Fruit fly (Drosophila melanogaster) whole organism, embryonic: ENCODE data around the gene BomT3.

Experiments
- Abd-B ChIP-seq: fragments of 200-800 bp; sonication (Bioruptor generic); optimal IDR thresholded peaks from 2 replicates; lab custom pipeline; 2018; ENCODE audit warnings: missing biosample characterization, mild to moderate bottlenecking, missing genetic modification characterization, moderate library complexity
- Ada2b ChIP-seq: fragments of 200-800 bp; sonication (Bioruptor generic); IDR thresholded peaks from 2 replicates; pipeline ENCODE4 v1.3.6; 2022; ENCODE audit warnings: missing biosample characterization, missing genetic modification characterization
- C15 ChIP-seq: fragments of 200-800 bp; sonication (Bioruptor generic); IDR thresholded peaks from 3 replicates; pipeline ENCODE4 v1.3.6; 2022; ENCODE audit warnings: missing biosample characterization, missing genetic modification characterization
- CG10267 ChIP-seq: fragments of 200-800 bp; sonication (Bioruptor generic); optimal IDR thresholded peaks from 2 replicates; lab custom pipeline; 2018; ENCODE audit warnings: missing biosample characterization, mild to moderate bottlenecking, missing genetic modification characterization, moderate library complexity
- CG10565 ChIP-seq: fragments of 200-800 bp; sonication (Bioruptor generic); optimal IDR thresholded peaks from 3 replicates; lab custom pipeline; 2016; ENCODE audit warnings: missing biosample characterization, mild to moderate bottlenecking, missing genetic modification characterization
- CG11560 ChIP-seq: fragments of 200-800 bp; sonication (Bioruptor generic); IDR thresholded peaks from 3 replicates; pipeline ENCODE4 v1.3.6; 2022; ENCODE audit warnings: missing biosample characterization, missing genetic modification characterization
- CG14014 ChIP-seq: fragments of 200-800 bp; sonication (Bioruptor generic); IDR thresholded peaks from 2 replicates; pipeline ENCODE4 v1.3.6; 2022; ENCODE audit warnings: missing biosample characterization, missing genetic modification characterization
- CG14667 ChIP-seq: fragments of 200-800 bp; sonication (Bioruptor generic); IDR thresholded peaks from 2 replicates; pipeline ENCODE4 v1.3.6; 2022; ENCODE audit warnings: missing biosample characterization, missing genetic modification characterization
- CG14860 ChIP-seq: fragments of 200-800 bp; sonication (Bioruptor generic); IDR thresholded peaks from 3 replicates; pipeline ENCODE4 v1.3.6; 2022; ENCODE audit warnings: missing biosample characterization, missing genetic modification characterization; ENCODE audit not compliant: partially characterized antibody
- CG14965 ChIP-seq: fragments of 200-800 bp; sonication (Bioruptor generic); optimal IDR thresholded peaks from 2 replicates; lab custom pipeline; 2016; ENCODE audit warnings: missing biosample characterization, missing genetic modification characterization, borderline replicate concordance
- CG15269 ChIP-seq: fragments of 200-800 bp; sonication (Bioruptor generic); optimal IDR thresholded peaks from 2 replicates; lab custom pipeline; 2018; ENCODE audit warnings: missing biosample characterization, mild to moderate bottlenecking, missing genetic modification characterization, moderate library complexity
- CG15514 ChIP-seq: fragments of 200-800 bp; sonication (Bioruptor generic); optimal IDR thresholded peaks from 3 replicates; lab custom pipeline; 2017; ENCODE audit warnings: missing biosample characterization, missing genetic modification characterization, mild to moderate bottlenecking, moderate library complexity, missing genetic modification reagents
- CG1602 ChIP-seq: fragments of 200-800 bp; sonication (Bioruptor generic); optimal IDR thresholded peaks from 3 replicates; lab custom pipeline; 2016; ENCODE audit warnings: missing biosample characterization, missing genetic modification characterization
- CG17359 ChIP-seq: fragments of 200-800 bp; sonication (Bioruptor generic); optimal IDR thresholded peaks from 3 replicates; lab custom pipeline; 2018; ENCODE audit warnings: missing biosample characterization, mild to moderate bottlenecking, missing genetic modification characterization, moderate library complexity
- CG17361 ChIP-seq: fragments of 200-800 bp; sonication (Bioruptor generic); IDR thresholded peaks from 3 replicates; pipeline ENCODE4 v1.3.6; 2022; ENCODE audit warnings: missing biosample characterization, missing genetic modification characterization
- CG17829 ChIP-seq: fragments of 200-800 bp; optimal IDR thresholded peaks from 2 replicates; lab custom pipeline; 2019; ENCODE audit warnings: missing biosample characterization, mild to moderate bottlenecking, missing genetic modification characterization, moderate library complexity
- CG2116 ChIP-seq: fragments of 200-800 bp; sonication (Bioruptor generic); optimal IDR thresholded peaks from 3 replicates; lab custom pipeline; 2018; ENCODE audit warnings: missing biosample characterization, mild to moderate bottlenecking, missing genetic modification characterization
- CG2129 ChIP-seq: fragments of 200-800 bp; sonication (Bioruptor generic); IDR thresholded peaks from 2 replicates; pipeline ENCODE4 v1.3.6; 2022; ENCODE audit warnings: missing biosample characterization, missing genetic modification characterization; ENCODE audit not compliant: partially characterized antibody
- CG30431 ChIP-seq: fragments of 200-800 bp; sonication (Bioruptor generic); optimal IDR thresholded peaks from 2 replicates; lab custom pipeline; 2017; ENCODE audit warnings: missing biosample characterization, missing genetic modification characterization
- CG31224 ChIP-seq: fragments of 200-800 bp; sonication (Bioruptor generic); IDR thresholded peaks from 2 replicates; pipeline ENCODE4 v1.3.6; 2022; ENCODE audit warnings: missing biosample characterization, missing genetic modification characterization
- CG4854 ChIP-seq: fragments of 200-800 bp; sonication (Bioruptor generic); optimal IDR thresholded peaks from 2 replicates; lab custom pipeline; 2016; ENCODE audit warnings: missing biosample characterization, missing genetic modification characterization, inconsistent platforms
- CG7271 ChIP-seq: fragments of 200-800 bp; sonication (Bioruptor generic); optimal IDR thresholded peaks from 2 replicates; lab custom pipeline; 2018; ENCODE audit warnings: missing biosample characterization, mild to moderate bottlenecking, missing genetic modification characterization, moderate library complexity
- CG7839 ChIP-seq: fragments of 200-800 bp; sonication (Bioruptor generic); optimal IDR thresholded peaks from 3 replicates; lab custom pipeline; 2018; ENCODE audit warnings: missing biosample characterization, mild to moderate bottlenecking, missing genetic modification characterization, moderate library complexity
- CG8089 ChIP-seq: fragments of 200-800 bp; sonication (Bioruptor generic); optimal IDR thresholded peaks from 3 replicates; lab custom pipeline; 2016; ENCODE audit warnings: missing biosample characterization, missing genetic modification characterization
- CG9876 ChIP-seq: fragments of 200-800 bp; sonication (Bioruptor generic); optimal IDR thresholded peaks from 2 replicates; lab custom pipeline; 2016; ENCODE audit warnings: missing biosample characterization, missing genetic modification characterization
- CoRest ChIP-seq: fragments of 200-800 bp; sonication (Bioruptor generic); optimal IDR thresholded peaks from 3 replicates; lab custom pipeline; 2018; ENCODE audit warnings: missing biosample characterization, mild to moderate bottlenecking, missing genetic modification characterization, moderate library complexity
- Eip74EF ChIP-seq, 2 experiments: fragments of 200-800 bp in 1 of 2; fragments of >200 bp in 1 of 2; sonication (Bioruptor generic) in 1 of 2; optimal IDR thresholded peaks; 2 replicates each; lab custom pipeline; 2017 to 2019; ENCODE audit warnings: missing biosample characterization in 2 of 2, missing genetic modification characterization in 2 of 2, mild to moderate bottlenecking in 1 of 2, moderate library complexity in 1 of 2
- Ets65A ChIP-seq: fragments of 200-800 bp; sonication (Bioruptor generic); peaks from one replicate; lab custom pipeline; 2016; ENCODE audit warnings: missing biosample characterization, missing genetic modification characterization
- Ets97D ChIP-seq: fragments of 200-800 bp; sonication (Bioruptor generic); optimal IDR thresholded peaks from 3 replicates; lab custom pipeline; 2016; ENCODE audit warnings: missing biosample characterization, missing genetic modification characterization
- Hsf ChIP-seq: fragments of 200-800 bp; sonication (Bioruptor generic); optimal IDR thresholded peaks from 3 replicates; lab custom pipeline; 2016; ENCODE audit warnings: missing biosample characterization, missing genetic modification characterization
- NC2β ChIP-seq: fragments of 200-800 bp; sonication (Bioruptor generic); optimal IDR thresholded peaks from 2 replicates; lab custom pipeline; 2016; ENCODE audit warnings: missing biosample characterization, missing genetic modification characterization
- NfI ChIP-seq: fragments of 200-800 bp; sonication (Bioruptor generic); optimal IDR thresholded peaks from 3 replicates; lab custom pipeline; 2018; ENCODE audit warnings: missing biosample characterization, mild to moderate bottlenecking, missing genetic modification characterization, moderate library complexity
- Opbp ChIP-seq: fragments of 200-800 bp; sonication (Bioruptor generic); IDR thresholded peaks from 3 replicates; pipeline ENCODE4 v1.3.6; 2022; ENCODE audit warnings: missing biosample characterization, missing genetic modification characterization; ENCODE audit not compliant: partially characterized antibody
- Ravus ChIP-seq: fragments of 200-800 bp; sonication (Bioruptor generic); IDR thresholded peaks from 2 replicates; pipeline ENCODE4 v1.3.6; 2022; ENCODE audit warnings: missing biosample characterization, missing genetic modification characterization
- Sin3A ChIP-seq: fragments of >200 bp; optimal IDR thresholded peaks from 2 replicates; lab custom pipeline; 2018
- crol ChIP-seq: fragments of 200-800 bp; sonication (Bioruptor generic); IDR thresholded peaks from 2 replicates; pipeline ENCODE4 v1.3.6; 2022; ENCODE audit warnings: missing biosample characterization, missing genetic modification characterization
- danr ChIP-seq: fragments of 200-800 bp; sonication (Bioruptor generic); IDR thresholded peaks from 2 replicates; pipeline ENCODE4 v1.3.6; 2022; ENCODE audit warnings: missing biosample characterization, missing genetic modification characterization
- fru ChIP-seq: fragments of >200 bp; optimal IDR thresholded peaks from 2 replicates; lab custom pipeline; 2017
- gem ChIP-seq: fragments of 200-800 bp; sonication (Bioruptor generic); optimal IDR thresholded peaks from 2 replicates; lab custom pipeline; 2019; ENCODE audit warnings: missing biosample characterization, mild to moderate bottlenecking, missing genetic modification characterization, moderate library complexity
- ham ChIP-seq: fragments of 200-800 bp; sonication (Bioruptor generic); IDR thresholded peaks from 2 replicates; pipeline ENCODE4 v1.3.6; 2022; ENCODE audit warnings: missing biosample characterization, missing genetic modification characterization
- ind ChIP-seq: fragments of 200-800 bp; sonication (Bioruptor generic); optimal IDR thresholded peaks from 3 replicates; lab custom pipeline; 2016; ENCODE audit warnings: missing biosample characterization, missing genetic modification characterization
- inv ChIP-seq: fragments of 200-800 bp; sonication (Bioruptor generic); IDR thresholded peaks from 2 replicates; pipeline ENCODE4 v1.3.6; 2022; ENCODE audit warnings: missing biosample characterization, missing genetic modification characterization; ENCODE audit not compliant: partially characterized antibody
- jing ChIP-seq: fragments of 200-800 bp; sonication (Bioruptor generic); optimal IDR thresholded peaks from 2 replicates; lab custom pipeline; 2018; ENCODE audit warnings: missing biosample characterization, mild to moderate bottlenecking, missing genetic modification characterization
- lab ChIP-seq: fragments of 200-800 bp; sonication (Bioruptor generic); optimal IDR thresholded peaks from 3 replicates; lab custom pipeline; 2017; ENCODE audit warnings: missing biosample characterization, missing genetic modification characterization, mild to moderate bottlenecking, moderate library complexity, missing genetic modification reagents
- lilli ChIP-seq: fragments of 200-800 bp; sonication (Bioruptor generic); optimal IDR thresholded peaks from 3 replicates; lab custom pipeline; 2016; ENCODE audit warnings: missing biosample characterization, missing genetic modification characterization
- nerfin-1 ChIP-seq: fragments of 200-800 bp; sonication (Bioruptor generic); optimal IDR thresholded peaks from 3 replicates; lab custom pipeline; 2019; ENCODE audit warnings: missing biosample characterization, mild to moderate bottlenecking, missing genetic modification characterization, moderate library complexity
- otp ChIP-seq: fragments of 200-800 bp; sonication (Bioruptor generic); IDR thresholded peaks from 3 replicates; pipeline ENCODE4, ENCODE4 v1.3.6; 2022; ENCODE audit warnings: missing biosample characterization, missing genetic modification characterization
- pum ChIP-seq: fragments of 200-800 bp; sonication (Bioruptor generic); optimal IDR thresholded peaks from 2 replicates; lab custom pipeline; 2016; ENCODE audit warnings: missing biosample characterization, missing genetic modification characterization
- tin ChIP-seq: fragments of 200-800 bp; sonication (Bioruptor generic); optimal IDR thresholded peaks from 3 replicates; lab custom pipeline; 2016; ENCODE audit warnings: missing biosample characterization, missing genetic modification characterization
- tx ChIP-seq: fragments of 200-800 bp; sonication (Bioruptor generic); optimal IDR thresholded peaks from 2 replicates; lab custom pipeline; 2016; ENCODE audit warnings: missing biosample characterization, missing genetic modification characterization

BomT3 gene

dm6 chr3R:22133337-22134014, 47.3 kb upstream of the BomT3 start, which contains the start of gene SKIP (continued):
- TF ChIP-seq CG7271 (tag; lab: Kevin White, UChicago) (no peak), CG14860 (GFP tag; lab: Robert Waterston, UW) (peak; percentile 32; the same call in 1 of the 3 replicates), ind (GFP tag; lab: Kevin White, UChicago) (no peak), NfI (GFP tag; lab: Kevin White, UChicago) (no peak), tx (GFP tag; lab: Kevin White, UChicago) (no peak), jing (GFP tag; lab: Kevin White, UChicago) (no peak), CG10565 (GFP tag; lab: Kevin White, UChicago) (no peak), gem (no peak), inv (GFP tag; lab: Robert Waterston, UW) (peak; percentile 27; the same call in 1 of the 2 replicates), Ada2b (GFP tag; lab: Robert Waterston, UW) (no peak), CG17359 (tag; lab: Kevin White, UChicago) (peak; percentile 30), CG15269 (tag; lab: Kevin White, UChicago) (peak; percentile 26), CG14014 (GFP tag; lab: Robert Waterston, UW) (peak; percentile 37; the same call in 1 of the 2 replicates), nerfin-1 (no peak), CG31224 (no peak), CG17361 (peak; percentile 24; the same call in 1 of the 3 replicates), crol (GFP tag; lab: Robert Waterston, UW) (no peak), Opbp (GFP tag; lab: Robert Waterston, UW) (peak; percentile 65; the same call in 2 of the 3 replicates), lilli (GFP tag; lab: Kevin White, UChicago) (peak; percentile 7), CG9876 (no peak), CoRest (tag; lab: Kevin White, UChicago) (no peak), CG4854 (GFP tag; lab: Kevin White, UChicago) (peak; percentile 25), CG17829 (tag; lab: Kevin White, UChicago) (peak; percentile 52), CG14667 (no peak), Ravus (GFP tag; lab: Robert Waterston, UW) (no peak), Eip74EF (GFP tag; optimal IDR thresholded peaks at IDR 0.05; lab: Kevin White, UChicago) (peak in 1 of 2 experiments; percentile 2), Ets97D (GFP tag; lab: Kevin White, UChicago) (peak; percentile 83), CG2129 (GFP tag; lab: Robert Waterston, UW) (no peak), CG8089 (GFP tag; lab: Kevin White, UChicago) (peak; percentile 15), CG30431 (GFP tag; lab: Kevin White, UChicago) (no peak), NC2β (peak; percentile 53), CG7839 (tag; lab: Kevin White, UChicago) (peak; percentile 9), CG11560 (tag; lab: Robert Waterston, UW) (no peak), Hsf (GFP tag; lab: Kevin White, UChicago) (no peak), otp (GFP tag; lab: Robert Waterston, UW) (peak; percentile 67; the same call in 2 of the 3 replicates), fru (lab: Kevin White, UChicago) (no peak), CG15514 (peak; percentile 27), pum (GFP tag; lab: Kevin White, UChicago) (no peak), CG14965 (GFP tag; lab: Kevin White, UChicago) (no peak), CG1602 (GFP tag; lab: Kevin White, UChicago) (no peak), Abd-B (GFP tag; lab: Kevin White, UChicago) (no peak), lab (peak; percentile 59), CG10267 (tag; lab: Kevin White, UChicago) (peak; percentile 14), C15 (GFP tag; lab: Robert Waterston, UW) (no peak), CG2116 (GFP tag; lab: Kevin White, UChicago) (peak; percentile 20), tin (GFP tag; lab: Kevin White, UChicago) (no peak), Ets65A (peak; percentile 35), ham (GFP tag; lab: Robert Waterston, UW) (no peak), danr (no peak), Sin3A (lab: Kevin White, UChicago) (peak; percentile 11)
